Worm (Caenorhabditis elegans): ENCODE measurements around the gene D1022.3.

DNA sequence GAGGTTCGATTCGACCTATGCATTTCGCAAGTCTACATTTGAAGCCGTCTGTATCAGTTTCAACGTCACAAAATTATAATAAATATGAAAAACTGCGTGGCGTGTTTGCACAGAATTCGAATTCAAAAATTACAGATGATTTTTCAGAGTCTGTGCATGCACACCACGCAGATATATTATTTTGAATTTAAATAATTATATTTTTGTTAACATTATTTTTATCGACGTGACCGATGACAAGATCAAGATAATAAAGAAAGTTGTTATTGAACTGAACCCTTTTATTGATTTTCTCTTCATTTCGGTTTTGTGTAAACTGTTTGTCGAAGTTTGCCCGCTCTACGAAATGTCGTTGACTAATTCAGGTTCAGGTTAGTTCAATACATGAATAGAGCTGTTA is 48.9 kb upstream of the D1022.3 start, which contains the start of gene C28F5.1:
- no peak for TF ChIP-seq aly-1 (tag; optimal IDR thresholded peaks at IDR 0.05)
- no peak for TF ChIP-seq flt-1 (GFP tag; IDR thresholded peaks at IDR 0.05)
- no peak for TF ChIP-seq ama-1 (optimal IDR thresholded peaks at IDR 0.05)
- no peak for TF ChIP-seq tra-4 (tag; optimal IDR thresholded peaks at IDR 0.05)
- no peak for TF ChIP-seq tbx-37 (GFP tag; conservative IDR thresholded peaks at IDR 0.05)
- TF ChIP-seq F13C5.2 (tag; optimal IDR thresholded peaks at IDR 0.05) = no peak
- TF ChIP-seq hnd-1 (tag; optimal IDR thresholded peaks at IDR 0.05) = no peak
- no peak for TF ChIP-seq tbx-11 (GFP tag; IDR thresholded peaks at IDR 0.05)
- TF ChIP-seq hmg-4 (GFP tag; optimal IDR thresholded peaks at IDR 0.05) = no peak
- no peak for TF ChIP-seq pes-1 (GFP tag; IDR thresholded peaks at IDR 0.05)
- no peak for TF ChIP-seq sea-1 (GFP tag; conservative IDR thresholded peaks at IDR 0.05)
- no peak for TF ChIP-seq ets-7 (tag; optimal IDR thresholded peaks at IDR 0.05)
- no peak for TF ChIP-seq ceh-13 (GFP tag; optimal IDR thresholded peaks at IDR 0.05)
- TF ChIP-seq hmbx-1 (tag; optimal IDR thresholded peaks at IDR 0.05) = no peak
